Worm (Caenorhabditis elegans): ENCODE measurements around the gene C31G12.4.

ce11 chrV:18209071-18209470, 30.5 kb upstream of the C31G12.4 start, which contains the start of gene F16H6.7:
- TF ChIP-seq unc-39 (tag; optimal IDR thresholded peaks at IDR 0.05) = no peak
- TF ChIP-seq crh-2 (tag; optimal IDR thresholded peaks at IDR 0.05) = no peak

All from whole organism, L2 larva.